Worm (Caenorhabditis elegans): ENCODE data around the gene prx-5.

The prx-5 gene

ce11 chrII:8748638-8749037 is 44.0 kb downstream of the prx-5 start:
- TF ChIP-seq gmeb-2 (tag; optimal IDR thresholded peaks at IDR 0.05) = no peak
- no peak for TF ChIP-seq ref-2 (tag; optimal IDR thresholded peaks at IDR 0.05)

ce11 chrII:8749084-8749483 is 44.5 kb downstream of the prx-5 start:
- TF ChIP-seq rnt-1 (tag; optimal IDR thresholded peaks at IDR 0.05) (peak; percentile 83), unc-3 (GFP tag; conservative IDR thresholded peaks at IDR 0.05) (no peak), unc-3 (tag; optimal IDR thresholded peaks at IDR 0.05) (no peak), tbx-7 (tag; optimal IDR thresholded peaks at IDR 0.05) (no peak)

ce11 chrII:8750056-8750455 is 45.4 kb downstream of the prx-5 start:
- TF ChIP-seq ceh-30 (tag; optimal IDR thresholded peaks at IDR 0.05) (no peak), pha-4 (tag; optimal IDR thresholded peaks at IDR 0.05) (no peak), lin-11 (tag; optimal IDR thresholded peaks at IDR 0.05) (no peak)

ce11 chrII:8751042-8751441 is 46.4 kb downstream of the prx-5 start:
- TF ChIP-seq sdc-2 (tag; optimal IDR thresholded peaks at IDR 0.05) = peak; percentile 28
- TF ChIP-seq ceh-45 (GFP tag; IDR thresholded peaks at IDR 0.05) = no peak
- no peak for TF ChIP-seq ceh-19 (GFP tag; optimal IDR thresholded peaks at IDR 0.05)
- TF ChIP-seq fax-1 (tag; optimal IDR thresholded peaks at IDR 0.05) = no peak
- peak; percentile 64 for TF ChIP-seq ceh-31 (tag; optimal IDR thresholded peaks at IDR 0.05)
- peak; percentile 66 for TF ChIP-seq ref-2 (tag; optimal IDR thresholded peaks at IDR 0.05)
- no peak for TF ChIP-seq elt-4 (tag; optimal IDR thresholded peaks at IDR 0.05)
- TF ChIP-seq hlh-8 (tag; optimal IDR thresholded peaks at IDR 0.05) = no peak
- no peak for TF ChIP-seq hlh-13 (GFP tag; optimal IDR thresholded peaks at IDR 0.05)
- TF ChIP-seq rnt-1 (tag; optimal IDR thresholded peaks at IDR 0.05) = peak; percentile 21
- no peak for TF ChIP-seq ceh-2 (tag; optimal IDR thresholded peaks at IDR 0.05)
- TF ChIP-seq syd-9 (tag; optimal IDR thresholded peaks at IDR 0.05) = no peak
- TF ChIP-seq ama-1 (optimal IDR thresholded peaks at IDR 0.05) = peak; percentile 10
- no peak for TF ChIP-seq ceh-48 (tag; optimal IDR thresholded peaks at IDR 0.05)
- TF ChIP-seq ceh-30 (tag; optimal IDR thresholded peaks at IDR 0.05) = no peak
- TF ChIP-seq lin-11 (tag; optimal IDR thresholded peaks at IDR 0.05) = no peak
- TF ChIP-seq nhr-11 (tag; optimal IDR thresholded peaks at IDR 0.05) = no peak

ce11 chrII:8751686-8752085 is 47.1 kb downstream of the prx-5 start, which contains the start of gene atf-2:
Gene atf-2 (plus strand): TSS chrII:8751986.
- TF ChIP-seq zip-5 (tag; optimal IDR thresholded peaks at IDR 0.05) (no peak), pha-2 (tag; optimal IDR thresholded peaks at IDR 0.05) (no peak), unc-42 (tag; optimal IDR thresholded peaks at IDR 0.05) (no peak)

- TF ChIP-seq gmeb-2 (tag; optimal IDR thresholded peaks at IDR 0.05) = no peak
- no peak for TF ChIP-seq pag-3 (tag; optimal IDR thresholded peaks at IDR 0.05; ENCODE audit: borderline replicate concordance)
- TF ChIP-seq unc-42 (tag; optimal IDR thresholded peaks at IDR 0.05) = no peak
- no peak for TF ChIP-seq pros-1 (tag; optimal IDR thresholded peaks at IDR 0.05)
- no peak for TF ChIP-seq T23F11.4 (GFP tag; optimal IDR thresholded peaks at IDR 0.05)
- no peak for TF ChIP-seq ref-2 (tag; optimal IDR thresholded peaks at IDR 0.05)
- TF ChIP-seq ztf-16 (tag; optimal IDR thresholded peaks at IDR 0.05) = no peak
- no peak for TF ChIP-seq pqm-1 (tag; optimal IDR thresholded peaks at IDR 0.05)
Observed at ce11 chrII:8755270-8755669, 50.6 kb downstream of the prx-5 start, which contains the start of gene K08F8.7. Gene K08F8.7 (minus strand): TSS chrII:8755370.

Measured in whole organism, late embryonic.